Fruit fly (Drosophila melanogaster) whole organism: ENCODE data around the gene Cadps.

Experiments
- CG8478 ChIP-seq: fragments of >200 bp; optimal IDR thresholded peaks from 2 replicates; lab custom pipeline; 2018; ENCODE audit warnings: inconsistent platforms
- Dll ChIP-seq: fragments of >200 bp; optimal IDR thresholded peaks from 2 replicates; lab custom pipeline; 2017
- EcR ChIP-seq, 2 experiments: fragments of >200 bp; optimal IDR thresholded peaks; 2 replicates each; lab custom pipeline; 2017; ENCODE audit warnings: missing biosample characterization in 2 of 2, missing genetic modification characterization in 2 of 2, missing genetic modification reagents in 2 of 2
- pan ChIP-seq: fragments of >200 bp; optimal IDR thresholded peaks from 2 replicates; lab custom pipeline; 2017
- psq ChIP-seq: fragments of >200 bp; optimal IDR thresholded peaks from 2 replicates; lab custom pipeline; 2017
- usp ChIP-seq: fragments of >200 bp; optimal IDR thresholded peaks from 2 replicates; lab custom pipeline; 2017; ENCODE audit warnings: missing biosample characterization, missing genetic modification characterization, mixed read lengths

dm6 chr4:1225185-1225584 is 5.5 kb upstream of the Cadps start:
- no peak for TF ChIP-seq usp (GFP tag; lab: Kevin White, UChicago)
- no peak for TF ChIP-seq CG8478
- no peak for TF ChIP-seq Dll (lab: Kevin White, UChicago)
- no peak for TF ChIP-seq pan
- TF ChIP-seq psq (lab: Kevin White, UChicago) = no peak
- no peak for TF ChIP-seq EcR (GFP tag; optimal IDR thresholded peaks at IDR 0.05; lab: Kevin White, UChicago)
